Fruit fly (Drosophila melanogaster): Measurements from ENCODE around the gene CG42327.

Gene CG42327

dm6 chr3R:11616219-11616618 is 39.7 kb upstream of the CG42327 start (continued):
- TF ChIP-seq topi (GFP tag; optimal IDR thresholded peaks at IDR 0.05): peak; percentile 4
- peak; percentile 4 for TF ChIP-seq Smox (GFP tag; optimal IDR thresholded peaks at IDR 0.05)
- peak; percentile 17 for TF ChIP-seq Hr39 (GFP tag; optimal IDR thresholded peaks at IDR 0.05)
- peak; percentile 63 for TF ChIP-seq CG8119 (GFP tag; IDR thresholded peaks at IDR 0.05)
- peak; percentile 11 for TF ChIP-seq CG8632 (GFP tag; optimal IDR thresholded peaks at IDR 0.05)
- TF ChIP-seq Lpt (GFP tag; optimal IDR thresholded peaks at IDR 0.05): no peak
- TF ChIP-seq Sox14 (GFP tag; optimal IDR thresholded peaks at IDR 0.05): no peak

- no peak for TF ChIP-seq ss (GFP tag; optimal IDR thresholded peaks at IDR 0.05)
- TF ChIP-seq CG9139 (GFP tag; optimal IDR thresholded peaks at IDR 0.05): no peak
- peak; percentile 6; the same call in 1 of the 3 replicates for TF ChIP-seq eg (GFP tag; IDR thresholded peaks at IDR 0.05)
- TF ChIP-seq CG6792 (GFP tag; optimal IDR thresholded peaks at IDR 0.05): peak; percentile 11
- peak; percentile 38 for TF ChIP-seq pdm3 (GFP tag; optimal IDR thresholded peaks at IDR 0.05)
- TF ChIP-seq CG1621 (tag; optimal IDR thresholded peaks at IDR 0.05): peak; percentile 10
- TF ChIP-seq CG6808 (GFP tag; optimal IDR thresholded peaks at IDR 0.05): peak; percentile 7
- peak; percentile 4 for TF ChIP-seq OdsH (GFP tag; optimal IDR thresholded peaks at IDR 0.05)
- no peak for TF ChIP-seq CG16779 (tag; optimal IDR thresholded peaks at IDR 0.05)
- peak; percentile 51 for TF ChIP-seq CG10631 (GFP tag; optimal IDR thresholded peaks at IDR 0.05)
- TF ChIP-seq Hr4 (GFP tag; optimal IDR thresholded peaks at IDR 0.05): peak; percentile 55
- peak; percentile 19 for TF ChIP-seq CG10669 (GFP tag; optimal IDR thresholded peaks at IDR 0.05)
- no peak for TF ChIP-seq topi (GFP tag; optimal IDR thresholded peaks at IDR 0.05)
- no peak for TF ChIP-seq vri (GFP tag; optimal IDR thresholded peaks at IDR 0.05)
- no peak for TF ChIP-seq dsx (GFP tag; optimal IDR thresholded peaks at IDR 0.05; ENCODE audit: poor library complexity, severe bottlenecking)
- TF ChIP-seq achi (GFP tag; optimal IDR thresholded peaks at IDR 0.05): peak; percentile 41
- peak; percentile 31; the same call in 1 of the 3 replicates for TF ChIP-seq CG6163 (GFP tag; IDR thresholded peaks at IDR 0.05)
- no peak for TF ChIP-seq dac (GFP tag; optimal IDR thresholded peaks at IDR 0.05)
- TF ChIP-seq CG32006 (GFP tag; optimal IDR thresholded peaks at IDR 0.05): peak; percentile 67
- TF ChIP-seq Eip78C (GFP tag): peak; percentile 86
- peak; percentile 2 for TF ChIP-seq CG7368 (GFP tag; optimal IDR thresholded peaks at IDR 0.05)
- TF ChIP-seq CG11762 (GFP tag; optimal IDR thresholded peaks at IDR 0.05; ENCODE audit: insufficient read depth): no peak
- peak; percentile 21 for TF ChIP-seq CG3919 (GFP tag; optimal IDR thresholded peaks at IDR 0.05)
- no peak for TF ChIP-seq fd85E (GFP tag; optimal IDR thresholded peaks at IDR 0.05)
- peak; percentile 29 for TF ChIP-seq Eip75B (GFP tag; optimal IDR thresholded peaks at IDR 0.05)
- TF ChIP-seq Ets21C (GFP tag; optimal IDR thresholded peaks at IDR 0.05): no peak
- TF ChIP-seq spab (GFP tag; optimal IDR thresholded peaks at IDR 0.05): no peak
- peak in 1 of 2 experiments; percentile 31 for TF ChIP-seq salr (GFP tag; optimal IDR thresholded peaks at IDR 0.05)
- TF ChIP-seq CG34406 (GFP tag; optimal IDR thresholded peaks at IDR 0.05): no peak
- peak; percentile 66; the same call in 2 of the 3 replicates for TF ChIP-seq CG8119 (GFP tag; IDR thresholded peaks at IDR 0.05)
- TF ChIP-seq CG6276 (GFP tag; optimal IDR thresholded peaks at IDR 0.05): peak; percentile 55
- peak; percentile 15 for TF ChIP-seq acj6 (GFP tag; optimal IDR thresholded peaks at IDR 0.05)
- peak; percentile 44 for TF ChIP-seq Sox14 (GFP tag; optimal IDR thresholded peaks at IDR 0.05)
- TF ChIP-seq CG3032 (tag; optimal IDR thresholded peaks at IDR 0.05): peak; percentile 15
- no peak for TF ChIP-seq Sox102F (GFP tag; optimal IDR thresholded peaks at IDR 0.05)
- TF ChIP-seq CG6854 (GFP tag; optimal IDR thresholded peaks at IDR 0.05): no peak
- TF ChIP-seq Ets96B (tag; optimal IDR thresholded peaks at IDR 0.05): peak; percentile 45
- peak; percentile 17 for TF ChIP-seq fd59A (GFP tag; optimal IDR thresholded peaks at IDR 0.05)
- no peak for TF ChIP-seq CG11902 (GFP tag; optimal IDR thresholded peaks at IDR 0.05)
- TF ChIP-seq CG15336 (GFP tag; IDR thresholded peaks at IDR 0.05): peak; percentile 52
These were observed 38.6 kb upstream of the CG42327 start for dm6 chr3R:11617363-11617762.
